Fruit fly (Drosophila melanogaster) whole organism, embryonic: Measurements from ENCODE around the gene east.

Source experiments
- Ada2b ChIP-seq: fragments of 200-800 bp; sonication (Bioruptor generic); IDR thresholded peaks from 2 replicates; pipeline ENCODE4 v1.3.6; 2022; ENCODE audit warnings: missing biosample characterization, missing genetic modification characterization
- B-H2 ChIP-seq: fragments of 200-800 bp; sonication (Bioruptor generic); optimal IDR thresholded peaks from 2 replicates; lab custom pipeline; 2018; ENCODE audit warnings: missing biosample characterization, mild to moderate bottlenecking, missing genetic modification characterization
- Bdp1 ChIP-seq: fragments of 200-800 bp; sonication (Bioruptor generic); optimal IDR thresholded peaks from 3 replicates; lab custom pipeline; 2016; ENCODE audit warnings: missing biosample characterization, missing genetic modification characterization
- CG10147 ChIP-seq: fragments of 200-800 bp; sonication (Bioruptor generic); optimal IDR thresholded peaks from 2 replicates; lab custom pipeline; 2019; ENCODE audit warnings: missing biosample characterization, mild to moderate bottlenecking, missing genetic modification characterization, moderate library complexity
- CG10565 ChIP-seq: fragments of 200-800 bp; sonication (Bioruptor generic); optimal IDR thresholded peaks from 3 replicates; lab custom pipeline; 2016; ENCODE audit warnings: missing biosample characterization, mild to moderate bottlenecking, missing genetic modification characterization
- CG13424 ChIP-seq: fragments of 200-800 bp; sonication (Bioruptor generic); optimal IDR thresholded peaks from 2 replicates; lab custom pipeline; 2019; ENCODE audit warnings: missing biosample characterization, mild to moderate bottlenecking, missing genetic modification characterization, moderate library complexity
- CG13894 ChIP-seq: fragments of 200-800 bp; sonication (Bioruptor generic); optimal IDR thresholded peaks from 3 replicates; lab custom pipeline; 2018; ENCODE audit warnings: missing biosample characterization, mild to moderate bottlenecking, missing genetic modification characterization, moderate library complexity
- CG14050 ChIP-seq: fragments of 200-800 bp; sonication (Bioruptor generic); IDR thresholded peaks from 3 replicates; pipeline ENCODE4 v1.3.6; 2022; ENCODE audit warnings: missing biosample characterization, missing genetic modification characterization
- CG16813 ChIP-seq: fragments of 200-800 bp; sonication (Bioruptor generic); IDR thresholded peaks from 3 replicates; pipeline ENCODE4 v1.3.6; 2022; ENCODE audit warnings: missing biosample characterization, missing genetic modification characterization; ENCODE audit not compliant: partially characterized antibody
- CG16863 ChIP-seq: fragments of 200-800 bp; sonication (Bioruptor generic); optimal IDR thresholded peaks from 3 replicates; lab custom pipeline; 2016; ENCODE audit warnings: missing biosample characterization, missing genetic modification characterization
- CG17186 ChIP-seq: fragments of 200-800 bp; sonication (Bioruptor generic); optimal IDR thresholded peaks from 3 replicates; lab custom pipeline; 2017; ENCODE audit warnings: missing biosample characterization, missing genetic modification reagents, missing genetic modification characterization
- CG17612 ChIP-seq: fragments of 200-800 bp; sonication (Bioruptor generic); IDR thresholded peaks from 2 replicates; pipeline ENCODE4 v1.3.6; 2022; ENCODE audit warnings: missing biosample characterization, missing genetic modification characterization
- CG2116 ChIP-seq: fragments of 200-800 bp; sonication (Bioruptor generic); optimal IDR thresholded peaks from 3 replicates; lab custom pipeline; 2018; ENCODE audit warnings: missing biosample characterization, mild to moderate bottlenecking, missing genetic modification characterization
- CG2129 ChIP-seq: fragments of 200-800 bp; sonication (Bioruptor generic); IDR thresholded peaks from 2 replicates; pipeline ENCODE4 v1.3.6; 2022; ENCODE audit warnings: missing biosample characterization, missing genetic modification characterization; ENCODE audit not compliant: partially characterized antibody
- CG2199 ChIP-seq: fragments of 200-800 bp; sonication (Bioruptor generic); IDR thresholded peaks from 3 replicates; pipeline ENCODE4 v1.3.6; 2022; ENCODE audit warnings: missing biosample characterization, missing genetic modification characterization
- CG30403 ChIP-seq: fragments of 200-800 bp; sonication (Bioruptor generic); optimal IDR thresholded peaks from 3 replicates; lab custom pipeline; 2016; ENCODE audit warnings: missing biosample characterization, missing genetic modification characterization
- CG3847 ChIP-seq: fragments of 200-800 bp; sonication (Bioruptor generic); IDR thresholded peaks from 2 replicates; pipeline ENCODE4 v1.3.6; 2022; ENCODE audit warnings: missing biosample characterization, missing genetic modification characterization
- CG43689 ChIP-seq: fragments of 200-800 bp; sonication (Bioruptor generic); IDR thresholded peaks from 2 replicates; pipeline ENCODE4 v1.3.6; 2022; ENCODE audit warnings: missing biosample characterization, missing genetic modification characterization
- CG4404 ChIP-seq: fragments of 200-800 bp; sonication (Bioruptor generic); IDR thresholded peaks from 2 replicates; pipeline ENCODE4 v1.3.6; 2022; ENCODE audit warnings: missing biosample characterization, missing genetic modification characterization
- CG7556 ChIP-seq: fragments of 200-800 bp; sonication (Bioruptor generic); optimal IDR thresholded peaks from 2 replicates; lab custom pipeline; 2017; ENCODE audit warnings: missing biosample characterization, mild to moderate bottlenecking, missing genetic modification characterization
- CG7745 ChIP-seq: fragments of 200-800 bp; sonication (Bioruptor generic); optimal IDR thresholded peaks from 2 replicates; lab custom pipeline; 2018; ENCODE audit warnings: missing biosample characterization, mild to moderate bottlenecking, missing genetic modification characterization, moderate library complexity
- CG8765 ChIP-seq: fragments of 200-800 bp; sonication (Bioruptor generic); IDR thresholded peaks from 2 replicates; pipeline ENCODE4 v1.3.6; 2022; ENCODE audit warnings: missing biosample characterization, missing genetic modification characterization
- CG9817 ChIP-seq: fragments of 200-800 bp; sonication (Bioruptor generic); optimal IDR thresholded peaks from 2 replicates; lab custom pipeline; 2018; ENCODE audit warnings: missing biosample characterization, mild to moderate bottlenecking, missing genetic modification characterization, moderate library complexity
- Doc2 ChIP-seq: fragments of 200-800 bp; sonication (Bioruptor generic); IDR thresholded peaks from 2 replicates; pipeline ENCODE4 v1.3.6; 2022; ENCODE audit warnings: missing biosample characterization, missing genetic modification characterization
- Gsc ChIP-seq: fragments of 200-800 bp; sonication (Bioruptor generic); IDR thresholded peaks from 2 replicates; pipeline ENCODE4 v1.3.6; 2022; ENCODE audit warnings: missing biosample characterization, missing genetic modification characterization
- H2.0 ChIP-seq: fragments of 200-800 bp; sonication (Bioruptor generic); IDR thresholded peaks from 2 replicates; pipeline ENCODE4 v1.3.6; 2022; ENCODE audit warnings: missing biosample characterization, missing genetic modification characterization
- HHEX ChIP-seq: fragments of 200-800 bp; sonication (Bioruptor generic); optimal IDR thresholded peaks from 3 replicates; lab custom pipeline; 2017; ENCODE audit warnings: missing biosample characterization, mild to moderate bottlenecking, missing genetic modification characterization, missing genetic modification reagents
- Hand ChIP-seq: fragments of 200-800 bp; sonication (Bioruptor generic); optimal IDR thresholded peaks from 2 replicates; lab custom pipeline; 2017; ENCODE audit warnings: mild to moderate bottlenecking, missing biosample characterization, missing genetic modification reagents, missing genetic modification characterization
- Hmr ChIP-seq: fragments of 200-800 bp; sonication (Bioruptor generic); optimal IDR thresholded peaks from 3 replicates; lab custom pipeline; 2017; ENCODE audit warnings: mild to moderate bottlenecking, missing biosample characterization, missing genetic modification reagents, missing genetic modification characterization
- Hr3 ChIP-seq: fragments of 200-800 bp; sonication (Bioruptor generic); optimal IDR thresholded peaks from 3 replicates; lab custom pipeline; 2016; ENCODE audit warnings: missing biosample characterization, missing genetic modification characterization
- Max ChIP-seq: fragments of 200-800 bp; sonication (Bioruptor generic); optimal IDR thresholded peaks from 2 replicates; lab custom pipeline; 2016; ENCODE audit warnings: missing biosample characterization, mild to moderate bottlenecking, missing genetic modification characterization
- Oaz ChIP-seq: fragments of 200-800 bp; sonication (Bioruptor generic); IDR thresholded peaks from 2 replicates; pipeline ENCODE4 v1.3.6; 2022; ENCODE audit warnings: missing biosample characterization, missing genetic modification characterization
- Opbp ChIP-seq: fragments of 200-800 bp; sonication (Bioruptor generic); IDR thresholded peaks from 3 replicates; pipeline ENCODE4 v1.3.6; 2022; ENCODE audit warnings: missing biosample characterization, missing genetic modification characterization; ENCODE audit not compliant: partially characterized antibody
- Ptx1 ChIP-seq: fragments of 200-800 bp; sonication (Bioruptor generic); IDR thresholded peaks from 2 replicates; pipeline ENCODE4 v1.3.6; 2022; ENCODE audit warnings: missing biosample characterization, missing genetic modification characterization
- Tbp ChIP-seq: fragments of >200 bp; optimal IDR thresholded peaks from 2 replicates; lab custom pipeline; 2018; ENCODE audit warnings: missing biosample characterization, missing genetic modification characterization
- bbx ChIP-seq: fragments of 200-800 bp; sonication (Bioruptor generic); IDR thresholded peaks from 2 replicates; pipeline ENCODE4 v1.3.6; 2022; ENCODE audit warnings: missing biosample characterization, missing genetic modification characterization; ENCODE audit not compliant: partially characterized antibody
- bcd ChIP-seq: fragments of 200-800 bp; sonication (Bioruptor generic); optimal IDR thresholded peaks from 2 replicates; lab custom pipeline; 2017; ENCODE audit warnings: missing biosample characterization, mild to moderate bottlenecking, missing genetic modification characterization
- bigmax ChIP-seq: fragments of 200-800 bp; sonication (Bioruptor generic); optimal IDR thresholded peaks from 2 replicates; lab custom pipeline; 2018; ENCODE audit warnings: missing biosample characterization, mild to moderate bottlenecking, missing genetic modification characterization
- dimm ChIP-seq: fragments of 200-800 bp; sonication (Bioruptor generic); IDR thresholded peaks from 2 replicates; pipeline ENCODE4 v1.3.6; 2022; ENCODE audit warnings: missing biosample characterization, missing genetic modification characterization
- disco-r ChIP-seq: fragments of 200-800 bp; sonication (Bioruptor generic); optimal IDR thresholded peaks from 2 replicates; lab custom pipeline; 2016; ENCODE audit warnings: missing biosample characterization, missing genetic modification characterization
- esg ChIP-seq: fragments of 200-800 bp; sonication (Bioruptor generic); conservative IDR thresholded peaks from 2 replicates; pipeline ENCODE4 v1.3.6; 2022; ENCODE audit warnings: missing biosample characterization, missing genetic modification characterization
- fd3F ChIP-seq: fragments of 200-800 bp; sonication (Bioruptor generic); optimal IDR thresholded peaks from 2 replicates; lab custom pipeline; 2018; ENCODE audit warnings: missing biosample characterization, mild to moderate bottlenecking, missing genetic modification characterization, moderate library complexity
- gsb ChIP-seq: fragments of 200-800 bp; sonication (Bioruptor generic); IDR thresholded peaks from 2 replicates; pipeline ENCODE4 v1.3.6; 2022; ENCODE audit warnings: missing biosample characterization, missing genetic modification characterization
- her ChIP-seq: fragments of 200-800 bp; sonication (Bioruptor generic); optimal IDR thresholded peaks from 2 replicates; lab custom pipeline; 2016; ENCODE audit warnings: missing biosample characterization, missing genetic modification characterization
- lbe ChIP-seq: fragments of 200-800 bp; sonication (Bioruptor generic); optimal IDR thresholded peaks from 2 replicates; lab custom pipeline; 2016; ENCODE audit warnings: missing biosample characterization, mild to moderate bottlenecking, missing genetic modification characterization
- odd ChIP-seq: fragments of 200-800 bp; sonication (Bioruptor generic); optimal IDR thresholded peaks from 2 replicates; lab custom pipeline; 2017; ENCODE audit warnings: missing biosample characterization, mild to moderate bottlenecking, missing genetic modification characterization
- pum ChIP-seq: fragments of 200-800 bp; sonication (Bioruptor generic); optimal IDR thresholded peaks from 2 replicates; lab custom pipeline; 2016; ENCODE audit warnings: missing biosample characterization, missing genetic modification characterization
- row ChIP-seq: fragments of 200-800 bp; sonication (Bioruptor generic); IDR thresholded peaks from 3 replicates; pipeline ENCODE4 v1.3.6; 2022; ENCODE audit warnings: missing biosample characterization, missing genetic modification characterization
- sim ChIP-seq: fragments of 200-800 bp; sonication (Bioruptor generic); IDR thresholded peaks from 2 replicates; pipeline ENCODE4 v1.3.6; 2022; ENCODE audit warnings: missing biosample characterization, missing genetic modification characterization
- sr ChIP-seq: fragments of 200-800 bp; sonication (Bioruptor generic); IDR thresholded peaks from 3 replicates; pipeline ENCODE4 v1.3.6; 2022; ENCODE audit warnings: missing biosample characterization, missing genetic modification characterization

east gene

dm6 chrX:2041312-2041918 is 30.8 kb downstream of the east start, which contains the start of gene CG4313 (continued):
- TF ChIP-seq pum, result peak; percentile 67
- no peak for TF ChIP-seq sim (GFP tag; lab: Robert Waterston, UW)
- peak; percentile 80 for TF ChIP-seq bbx (GFP tag; lab: Robert Waterston, UW)
- TF ChIP-seq Opbp, result peak; percentile 77
- TF ChIP-seq row (GFP tag; lab: Robert Waterston, UW), result peak; percentile 95
- TF ChIP-seq Hmr (GFP tag; lab: Kevin White, UChicago), result peak; percentile 70
- peak; percentile 28 for TF ChIP-seq odd
- TF ChIP-seq CG4404 (GFP tag; lab: Robert Waterston, UW), result peak; percentile 62
- peak; percentile 81 for TF ChIP-seq CG30403 (GFP tag; lab: Kevin White, UChicago)
- peak; percentile 70 for TF ChIP-seq CG10147 (GFP tag; lab: Kevin White, UChicago)
- TF ChIP-seq CG17186, result peak; percentile 80
- no peak for TF ChIP-seq bigmax (GFP tag; lab: Kevin White, UChicago)
- peak; percentile 37; the same call in 1 of the 2 replicates for TF ChIP-seq gsb (GFP tag; lab: Robert Waterston, UW)
- peak; percentile 58 for TF ChIP-seq B-H2 (GFP tag; lab: Kevin White, UChicago)
- peak; percentile 42; the same call in 1 of the 2 replicates for TF ChIP-seq H2.0
- peak; percentile 60 for TF ChIP-seq CG13894 (tag; lab: Kevin White, UChicago)
- TF ChIP-seq Doc2 (GFP tag; lab: Robert Waterston, UW), result no peak
- peak; percentile 88 for TF ChIP-seq CG2129
- peak; percentile 53; the same call in 1 of the 2 replicates for TF ChIP-seq Oaz (GFP tag; lab: Robert Waterston, UW)
- no peak for TF ChIP-seq CG10565 (GFP tag; lab: Kevin White, UChicago)
- peak; percentile 56 for TF ChIP-seq Max (GFP tag; lab: Kevin White, UChicago)
- TF ChIP-seq CG16863 (GFP tag; lab: Kevin White, UChicago), result peak; percentile 55
- TF ChIP-seq esg (GFP tag; lab: Robert Waterston, UW), result peak; percentile 34; the same call in 1 of the 2 replicates
- peak; percentile 76 for TF ChIP-seq Ptx1
- peak; percentile 52 for TF ChIP-seq HHEX (GFP tag; lab: Kevin White, UChicago)
- peak; percentile 77 for TF ChIP-seq CG13424 (tag; lab: Kevin White, UChicago)
- no peak for TF ChIP-seq CG2199
- TF ChIP-seq CG7556 (GFP tag; lab: Kevin White, UChicago), result peak; percentile 56
- TF ChIP-seq Bdp1, result peak; percentile 48
- TF ChIP-seq her (GFP tag; lab: Kevin White, UChicago), result peak; percentile 65
- TF ChIP-seq lbe (GFP tag; lab: Kevin White, UChicago), result peak; percentile 55
- TF ChIP-seq CG16813, result peak; percentile 92
- no peak for TF ChIP-seq CG43689 (GFP tag; lab: Robert Waterston, UW)
- peak; percentile 61 for TF ChIP-seq disco-r (GFP tag; lab: Kevin White, UChicago)
- peak; percentile 32; the same call in 1 of the 3 replicates for TF ChIP-seq sr
- no peak for TF ChIP-seq CG14050
- no peak for TF ChIP-seq Gsc
- TF ChIP-seq dimm (GFP tag; lab: Robert Waterston, UW), result no peak
- no peak for TF ChIP-seq CG7745 (tag; lab: Kevin White, UChicago)
- no peak for TF ChIP-seq CG17612 (GFP tag; lab: Robert Waterston, UW)
- TF ChIP-seq Hr3 (GFP tag; lab: Kevin White, UChicago), result peak; percentile 72
- peak; percentile 46; the same call in 1 of the 2 replicates for TF ChIP-seq CG8765
- TF ChIP-seq Ada2b (GFP tag; lab: Robert Waterston, UW), result peak; percentile 51
- no peak for TF ChIP-seq Tbp (GFP tag; lab: Kevin White, UChicago)
- peak; percentile 80 for TF ChIP-seq CG9817
- peak; percentile 68 for TF ChIP-seq bcd (GFP tag; lab: Kevin White, UChicago)
- TF ChIP-seq CG3847, result peak; percentile 84
- peak; percentile 40 for TF ChIP-seq fd3F
- no peak for TF ChIP-seq Hand (GFP tag; lab: Kevin White, UChicago)
- peak; percentile 96 for TF ChIP-seq CG2116 (GFP tag; lab: Kevin White, UChicago)
